Worm (Caenorhabditis elegans): ENCODE data around the gene M176.10.
A peak's percentile ranks its signal among the peaks of the same experiment; 100 is the strongest.

Gene M176.10

DNA sequence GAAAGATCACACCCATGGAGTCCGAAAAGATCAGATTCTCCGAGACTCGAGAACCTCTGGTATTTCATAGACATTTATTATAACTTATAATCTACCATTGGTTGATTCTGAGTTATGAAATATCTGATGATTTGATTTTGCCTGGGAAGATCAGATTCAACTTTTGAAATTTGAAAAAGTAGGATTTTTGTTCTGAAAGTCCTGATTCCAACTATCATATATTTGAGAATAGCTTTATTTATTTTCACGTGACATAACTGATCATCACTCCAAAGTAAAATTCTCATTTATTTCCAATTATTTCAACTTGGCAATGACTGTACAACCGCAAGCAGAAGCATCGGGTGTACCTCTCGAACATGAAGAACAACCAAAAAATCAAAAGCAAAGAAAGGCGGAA is 26.2 kb downstream of the M176.10 start, which contains the start of gene Y51B9A.7:
Gene Y51B9A.7, plus strand, starts transcription at position 301 of the 400 bp plus-strand sequence.
- no peak for TF ChIP-seq aha-1 (tag)
- no peak for TF ChIP-seq tag-97 (GFP tag; IDR thresholded peaks at IDR 0.05)
- no peak for TF ChIP-seq lin-39 (tag; optimal IDR thresholded peaks at IDR 0.05)
- no peak for TF ChIP-seq mxl-2 (GFP tag; conservative IDR thresholded peaks at IDR 0.05)
- TF ChIP-seq mdt-29 (GFP tag; IDR thresholded peaks at IDR 0.05) = no peak

ce11 chrII:9398370-9398901 is 27.5 kb downstream of the M176.10 start, which contains the start of the genes Y51B9A.14 and Y51B9A.8:
Gene Y51B9A.14, minus strand, starts transcription at chrII:9398470.
Gene Y51B9A.8, plus strand, starts transcription at chrII:9398851.
- no peak for TF ChIP-seq madf-9 (GFP tag; conservative IDR thresholded peaks at IDR 0.05)
- TF ChIP-seq ceh-28 (tag; optimal IDR thresholded peaks at IDR 0.05) = no peak
- TF ChIP-seq lin-38 (GFP tag; IDR thresholded peaks at IDR 0.05) = no peak
- TF ChIP-seq ama-1 (optimal IDR thresholded peaks at IDR 0.05) = no peak

- TF ChIP-seq zip-2 (tag; optimal IDR thresholded peaks at IDR 0.05) (no peak), F26F4.8 (GFP tag; conservative IDR thresholded peaks at IDR 0.05) (no peak), R02D3.7 (tag; optimal IDR thresholded peaks at IDR 0.05) (no peak), daf-16 (GFP tag; optimal IDR thresholded peaks at IDR 0.05) (no peak), daf-16 (tag; optimal IDR thresholded peaks at IDR 0.05) (peak; percentile 68), daf-8 (GFP tag; IDR thresholded peaks at IDR 0.05) (no peak), dmd-6 (GFP tag; IDR thresholded peaks at IDR 0.05) (no peak), pqm-1 (tag; optimal IDR thresholded peaks at IDR 0.05) (peak; percentile 47)
Measured at ce11 chrII:9397496-9397895, 28.5 kb downstream of the M176.10 start, which contains the start of gene Y51B9A.9. Gene Y51B9A.9, minus strand, starts transcription at chrII:9397596.

DNA sequence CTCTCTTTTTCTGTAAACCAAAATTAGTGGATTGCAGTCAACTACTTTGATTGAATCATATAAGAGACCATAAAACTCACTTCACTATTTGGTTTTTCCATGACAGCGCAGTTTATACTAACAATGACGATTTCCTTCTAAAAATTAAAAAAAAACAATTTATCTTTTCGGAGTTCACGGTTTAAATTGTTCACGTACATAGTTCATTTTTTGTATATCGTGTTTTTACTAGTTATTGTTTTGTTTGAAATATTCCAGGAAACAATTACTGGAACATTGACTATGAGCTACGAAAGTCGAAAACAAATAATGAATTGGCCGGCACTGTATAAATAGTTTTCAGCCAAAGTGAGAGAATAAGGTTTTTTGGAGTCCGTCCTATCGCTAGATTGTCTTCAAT is 33.3 kb downstream of the M176.10 start, which contains the start of gene lido-17:
Gene lido-17, minus strand, starts transcription at position 101 of the 400 bp plus-strand sequence.
- TF ChIP-seq dpl-1 (GFP tag; optimal IDR thresholded peaks at IDR 0.05) (no peak), ceh-44 (GFP tag; IDR thresholded peaks at IDR 0.05) (no peak), unc-62 (GFP tag; optimal IDR thresholded peaks at IDR 0.05 in 1 of 2) (no peak), unc-62 (tag; optimal IDR thresholded peaks at IDR 0.05) (no peak), lin-38 (GFP tag; IDR thresholded peaks at IDR 0.05) (no peak), daf-16 (GFP tag; optimal IDR thresholded peaks at IDR 0.05) (no peak), daf-16 (tag; optimal IDR thresholded peaks at IDR 0.05) (no peak), ceh-20 (GFP tag; IDR thresholded peaks at IDR 0.05) (no peak), dve-1 (tag; optimal IDR thresholded peaks at IDR 0.05; ENCODE audit: insufficient read depth) (no peak), madf-9 (GFP tag; conservative IDR thresholded peaks at IDR 0.05) (no peak), snpc-4 (tag; optimal IDR thresholded peaks at IDR 0.05) (no peak), ama-1 (optimal IDR thresholded peaks at IDR 0.05) (no peak), jun-1 (tag; optimal IDR thresholded peaks at IDR 0.05) (no peak), rbr-2 (tag; optimal IDR thresholded peaks at IDR 0.05) (no peak), pqm-1 (tag; optimal IDR thresholded peaks at IDR 0.05) (no peak), egl-27 (tag; optimal IDR thresholded peaks at IDR 0.05) (no peak)

- no peak for TF ChIP-seq fos-1 (tag; optimal IDR thresholded peaks at IDR 0.05)
- TF ChIP-seq Y48G9A.11 (GFP tag; IDR thresholded peaks at IDR 0.05) = no peak
- no peak for TF ChIP-seq spr-1 (tag; optimal IDR thresholded peaks at IDR 0.05)
- no peak for TF ChIP-seq snpc-1.2 (GFP tag; IDR thresholded peaks at IDR 0.05)
Measured at ce11 chrII:9385241-9385640, 40.7 kb downstream of the M176.10 start, which contains the start of gene C06C3.7. Gene C06C3.7, plus strand, starts transcription at chrII:9385541.

- TF ChIP-seq spr-3 (GFP tag; optimal IDR thresholded peaks at IDR 0.05) = no peak
Measured at ce11 chrII:9379796-9380195, 46.2 kb downstream of the M176.10 start, which contains the start of gene srh-48. Gene srh-48, plus strand, starts transcription at chrII:9380096.

Data from whole organism, L4 larva.